Fruit fly (Drosophila melanogaster): Measurements from ENCODE around the gene H.

DNA sequence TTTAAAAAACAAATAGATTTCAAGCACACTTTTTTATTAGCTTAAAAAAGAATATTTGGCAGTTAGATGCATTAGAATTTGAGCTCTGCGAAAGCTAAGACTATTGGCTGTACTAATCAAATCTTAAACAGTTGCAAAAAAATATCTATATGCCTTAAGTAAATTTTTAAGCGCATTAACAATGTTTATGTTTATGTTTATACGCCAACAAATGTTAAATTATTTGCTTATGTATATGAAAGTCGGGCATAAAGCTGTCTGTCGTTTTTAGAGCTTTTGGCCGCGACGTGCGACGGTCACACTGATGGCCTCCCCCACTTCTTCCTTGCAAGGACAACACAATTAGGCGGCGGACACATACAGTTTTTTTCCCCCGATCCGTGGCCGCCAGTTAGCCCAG is 4.2 kb upstream of the H start, which contains the start of gene CG5466:
- TF ChIP-seq Dfd (GFP tag; optimal IDR thresholded peaks at IDR 0.05), result no peak
- TF ChIP-seq jim (GFP tag; optimal IDR thresholded peaks at IDR 0.05), result no peak
- TF ChIP-seq OdsH (GFP tag; optimal IDR thresholded peaks at IDR 0.05), result no peak
- no peak for TF ChIP-seq lola (GFP tag; optimal IDR thresholded peaks at IDR 0.05)
- no peak for TF ChIP-seq fru (GFP tag; optimal IDR thresholded peaks at IDR 0.05)
- no peak for TF ChIP-seq tai (GFP tag; optimal IDR thresholded peaks at IDR 0.05)
- no peak for TF ChIP-seq ey (GFP tag; optimal IDR thresholded peaks at IDR 0.05)
- no peak for TF ChIP-seq Hr83 (GFP tag; optimal IDR thresholded peaks at IDR 0.05; ENCODE audit: poor library complexity, severe bottlenecking)
- no peak for TF ChIP-seq usp (GFP tag; optimal IDR thresholded peaks at IDR 0.05)
- no peak for TF ChIP-seq brk (GFP tag; optimal IDR thresholded peaks at IDR 0.05)

All from whole organism, wandering third instar larva.